Fruit fly (Drosophila melanogaster) whole organism, embryonic: ENCODE measurements around the gene bma.

ENCODE experiments used
- Abd-B ChIP-seq: fragments of 200-800 bp; sonication (Bioruptor generic); optimal IDR thresholded peaks from 2 replicates; lab custom pipeline; 2018; ENCODE audit warnings: missing biosample characterization, mild to moderate bottlenecking, missing genetic modification characterization, moderate library complexity
- Adf1 ChIP-seq: fragments of 200-800 bp; sonication (Bioruptor generic); IDR thresholded peaks from 2 replicates; pipeline ENCODE4 v1.3.6; 2022; ENCODE audit warnings: missing biosample characterization, missing genetic modification characterization
- Atf3 ChIP-seq: fragments of 200-800 bp; sonication (Bioruptor generic); optimal IDR thresholded peaks from 3 replicates; lab custom pipeline; 2016; ENCODE audit warnings: missing biosample characterization, missing genetic modification characterization
- Bteb2 ChIP-seq: fragments of 200-800 bp; sonication (Bioruptor generic); optimal IDR thresholded peaks from 2 replicates; lab custom pipeline; 2016; ENCODE audit warnings: missing biosample characterization, missing genetic modification characterization
- CG10209 ChIP-seq: fragments of 200-800 bp; sonication (Bioruptor generic); optimal IDR thresholded peaks from 3 replicates; lab custom pipeline; 2017; ENCODE audit warnings: missing biosample characterization, mild to moderate bottlenecking, missing genetic modification characterization, missing genetic modification reagents
- CG10366 ChIP-seq: fragments of 200-800 bp; sonication (Bioruptor generic); IDR thresholded peaks from 2 replicates; pipeline ENCODE4 v1.3.6; 2022; ENCODE audit warnings: missing biosample characterization, missing genetic modification characterization
- CG10565 ChIP-seq: fragments of 200-800 bp; sonication (Bioruptor generic); optimal IDR thresholded peaks from 3 replicates; lab custom pipeline; 2016; ENCODE audit warnings: missing biosample characterization, mild to moderate bottlenecking, missing genetic modification characterization
- CG12155 ChIP-seq: fragments of 200-800 bp; sonication (Bioruptor generic); optimal IDR thresholded peaks from 3 replicates; lab custom pipeline; 2016; ENCODE audit warnings: missing biosample characterization, missing genetic modification characterization
- CG12942 ChIP-seq: fragments of 200-800 bp; sonication (Bioruptor generic); optimal IDR thresholded peaks from 3 replicates; lab custom pipeline; 2016; ENCODE audit warnings: missing biosample characterization, missing genetic modification characterization
- CG13624 ChIP-seq: fragments of 200-800 bp; sonication (Bioruptor generic); optimal IDR thresholded peaks from 2 replicates; lab custom pipeline; 2016; ENCODE audit warnings: missing biosample characterization, missing genetic modification characterization
- CG1603 ChIP-seq: fragments of 200-800 bp; sonication (Bioruptor generic); optimal IDR thresholded peaks from 2 replicates; lab custom pipeline; 2019; ENCODE audit warnings: missing biosample characterization, mild to moderate bottlenecking, missing genetic modification characterization, moderate library complexity
- CG17328 ChIP-seq: fragments of 200-800 bp; sonication (Bioruptor generic); IDR thresholded peaks from 2 replicates; pipeline ENCODE4 v1.3.6; 2022; ENCODE audit warnings: missing biosample characterization, missing genetic modification characterization
- CG18476 ChIP-seq: fragments of 200-800 bp; sonication (Bioruptor generic); optimal IDR thresholded peaks from 2 replicates; lab custom pipeline; 2016; ENCODE audit warnings: missing biosample characterization, mild to moderate bottlenecking, missing genetic modification characterization
- CG18764 ChIP-seq: fragments of 200-800 bp; sonication (Bioruptor generic); optimal IDR thresholded peaks from 3 replicates; lab custom pipeline; 2016; ENCODE audit warnings: missing biosample characterization, missing genetic modification characterization
- CG2678 ChIP-seq: fragments of 200-800 bp; sonication (Bioruptor generic); optimal IDR thresholded peaks from 3 replicates; lab custom pipeline; 2019; ENCODE audit warnings: missing biosample characterization, mild to moderate bottlenecking, missing genetic modification characterization, moderate library complexity
- CG2712 ChIP-seq: fragments of 200-800 bp; optimal IDR thresholded peaks from 3 replicates; lab custom pipeline; 2019; ENCODE audit warnings: missing biosample characterization, mild to moderate bottlenecking, missing genetic modification characterization, moderate library complexity
- CG2889 ChIP-seq: fragments of 200-800 bp; sonication (Bioruptor generic); IDR thresholded peaks from 3 replicates; pipeline ENCODE4 v1.3.6; 2022; ENCODE audit warnings: missing biosample characterization, missing genetic modification characterization
- CG30403 ChIP-seq: fragments of 200-800 bp; sonication (Bioruptor generic); optimal IDR thresholded peaks from 3 replicates; lab custom pipeline; 2016; ENCODE audit warnings: missing biosample characterization, missing genetic modification characterization
- CG3163 ChIP-seq: fragments of 200-800 bp; sonication (Bioruptor generic); optimal IDR thresholded peaks from 3 replicates; lab custom pipeline; 2016; ENCODE audit warnings: missing biosample characterization, missing genetic modification characterization
- CG32772 ChIP-seq: fragments of 200-800 bp; sonication (Bioruptor generic); IDR thresholded peaks from 2 replicates; pipeline ENCODE4 v1.3.6; 2022; ENCODE audit warnings: missing biosample characterization, missing genetic modification characterization
- CG34422 ChIP-seq: fragments of 200-800 bp; sonication (Bioruptor generic); IDR thresholded peaks from 3 replicates; pipeline ENCODE4 v1.3.6; 2022; ENCODE audit warnings: missing biosample characterization, missing genetic modification characterization
- CG4282 ChIP-seq: fragments of 200-800 bp; sonication (Bioruptor generic); optimal IDR thresholded peaks from 2 replicates; lab custom pipeline; 2016; ENCODE audit warnings: missing biosample characterization, missing genetic modification characterization
- CG6791 ChIP-seq: fragments of 200-800 bp; sonication (Bioruptor generic); IDR thresholded peaks from 3 replicates; pipeline ENCODE4 v1.3.6; 2022; ENCODE audit warnings: missing biosample characterization, missing genetic modification characterization; ENCODE audit not compliant: partially characterized antibody
- CG7271 ChIP-seq: fragments of 200-800 bp; sonication (Bioruptor generic); optimal IDR thresholded peaks from 2 replicates; lab custom pipeline; 2018; ENCODE audit warnings: missing biosample characterization, mild to moderate bottlenecking, missing genetic modification characterization, moderate library complexity
- CG7357 ChIP-seq: fragments of 200-800 bp; sonication (Bioruptor generic); IDR thresholded peaks from 3 replicates; pipeline ENCODE4 v1.3.6; 2022; ENCODE audit warnings: missing biosample characterization, missing genetic modification characterization
- CG7963 ChIP-seq: fragments of 200-800 bp; sonication (Bioruptor generic); IDR thresholded peaks from 3 replicates; pipeline ENCODE4 v1.3.6; 2022; ENCODE audit warnings: missing biosample characterization, missing genetic modification characterization; ENCODE audit not compliant: partially characterized antibody
- CHES-1-like ChIP-seq: fragments of 200-800 bp; sonication (Bioruptor generic); optimal IDR thresholded peaks from 2 replicates; lab custom pipeline; 2016; ENCODE audit warnings: missing biosample characterization, missing genetic modification characterization
- D ChIP-seq, 2 experiments: fragments of 200-800 bp in 1 of 2; fragments of >200 bp in 1 of 2; sonication (Bioruptor generic) in 1 of 2; optimal IDR thresholded peaks; 2 replicates in 1 of 2; 3 replicates in 1 of 2; lab custom pipeline; 2017; ENCODE audit warnings: mild to moderate bottlenecking in 1 of 2, missing biosample characterization in 1 of 2, missing genetic modification characterization in 1 of 2, missing genetic modification reagents in 1 of 2
- Elba2 ChIP-seq: fragments of 200-800 bp; sonication (Bioruptor generic); optimal IDR thresholded peaks from 3 replicates; lab custom pipeline; 2016; ENCODE audit warnings: missing biosample characterization, missing genetic modification characterization
- Hr3 ChIP-seq: fragments of 200-800 bp; sonication (Bioruptor generic); optimal IDR thresholded peaks from 3 replicates; lab custom pipeline; 2016; ENCODE audit warnings: missing biosample characterization, missing genetic modification characterization
- Lhr ChIP-seq: fragments of 200-800 bp; sonication (Bioruptor generic); optimal IDR thresholded peaks from 3 replicates; lab custom pipeline; 2017; ENCODE audit warnings: mild to moderate bottlenecking, missing biosample characterization, missing genetic modification reagents, missing genetic modification characterization
- Pdp1 ChIP-seq, 2 experiments: fragments of 200-800 bp; sonication (Bioruptor generic); optimal IDR thresholded peaks; 3 replicates each; lab custom pipeline; 2016; ENCODE audit warnings: missing biosample characterization in 2 of 2, missing genetic modification characterization in 2 of 2, mild to moderate bottlenecking in 1 of 2, moderate library complexity in 1 of 2
- Ravus ChIP-seq: fragments of 200-800 bp; sonication (Bioruptor generic); IDR thresholded peaks from 2 replicates; pipeline ENCODE4 v1.3.6; 2022; ENCODE audit warnings: missing biosample characterization, missing genetic modification characterization
- Sox102F ChIP-seq: fragments of 200-800 bp; sonication (Bioruptor generic); optimal IDR thresholded peaks from 2 replicates; lab custom pipeline; 2018; ENCODE audit warnings: missing biosample characterization, mild to moderate bottlenecking, missing genetic modification characterization, moderate library complexity
- Sry-β ChIP-seq: fragments of 200-800 bp; sonication (Bioruptor generic); optimal IDR thresholded peaks from 2 replicates; lab custom pipeline; 2018; ENCODE audit warnings: missing biosample characterization, mild to moderate bottlenecking, missing genetic modification characterization, moderate library complexity
- crol ChIP-seq: fragments of 200-800 bp; sonication (Bioruptor generic); IDR thresholded peaks from 2 replicates; pipeline ENCODE4 v1.3.6; 2022; ENCODE audit warnings: missing biosample characterization, missing genetic modification characterization
- dysf ChIP-seq: fragments of 200-800 bp; sonication (Bioruptor generic); IDR thresholded peaks from 3 replicates; pipeline ENCODE4 v1.3.6; 2022; ENCODE audit warnings: missing biosample characterization, missing genetic modification characterization
- exex ChIP-seq: fragments of 200-800 bp; sonication (Bioruptor generic); optimal IDR thresholded peaks from 4 replicates; lab custom pipeline; 2018; ENCODE audit warnings: missing biosample characterization, mild to moderate bottlenecking, missing genetic modification characterization, moderate library complexity
- ftz-f1 ChIP-seq: fragments of 200-800 bp; sonication (Bioruptor generic); optimal IDR thresholded peaks from 2 replicates; lab custom pipeline; 2016; ENCODE audit warnings: missing biosample characterization, missing genetic modification characterization
- gem ChIP-seq: fragments of 200-800 bp; sonication (Bioruptor generic); optimal IDR thresholded peaks from 2 replicates; lab custom pipeline; 2019; ENCODE audit warnings: missing biosample characterization, mild to moderate bottlenecking, missing genetic modification characterization, moderate library complexity
- grn ChIP-seq: fragments of 200-800 bp; sonication (Bioruptor generic); optimal IDR thresholded peaks from 3 replicates; lab custom pipeline; 2017; ENCODE audit warnings: missing biosample characterization, missing genetic modification characterization
- hbn ChIP-seq: fragments of 200-800 bp; sonication (Bioruptor generic); IDR thresholded peaks from 2 replicates; pipeline ENCODE4 v1.3.6; 2022; ENCODE audit warnings: missing biosample characterization, missing genetic modification characterization; ENCODE audit not compliant: partially characterized antibody
- lola ChIP-seq, 3 experiments: fragments of >200 bp in 2 of 3; fragments of 200-800 bp in 1 of 3; sonication (Bioruptor generic) in 1 of 3; optimal IDR thresholded peaks; 2 replicates each; lab custom pipeline; 2017 to 2019; ENCODE audit warnings: missing biosample characterization in 3 of 3, missing genetic modification characterization in 3 of 3, mild to moderate bottlenecking in 1 of 3, moderate library complexity in 1 of 3
- lov ChIP-seq, 2 experiments: fragments of 200-800 bp in 1 of 2; fragments of >200 bp in 1 of 2; sonication (Bioruptor generic) in 1 of 2; IDR thresholded peaks in 1 of 2; optimal IDR thresholded peaks in 1 of 2; 2 replicates in 1 of 2; 3 replicates in 1 of 2; pipeline versions ENCODE4 v1.3.6 to Lab custom; 2017 to 2022; ENCODE audit warnings: missing biosample characterization in 1 of 2, missing genetic modification characterization in 1 of 2
- odd ChIP-seq: fragments of 200-800 bp; sonication (Bioruptor generic); optimal IDR thresholded peaks from 2 replicates; lab custom pipeline; 2017; ENCODE audit warnings: missing biosample characterization, mild to moderate bottlenecking, missing genetic modification characterization
- peb ChIP-seq: fragments of 200-800 bp; sonication (Bioruptor generic); IDR thresholded peaks from 2 replicates; pipeline ENCODE4 v1.3.6; 2022; ENCODE audit warnings: missing biosample characterization, missing genetic modification characterization
- rib ChIP-seq: fragments of 200-800 bp; sonication (Bioruptor generic); IDR thresholded peaks from 2 replicates; pipeline ENCODE4 v1.3.6; 2022; ENCODE audit warnings: missing biosample characterization, missing genetic modification characterization
- unpg ChIP-seq: fragments of 200-800 bp; sonication (Bioruptor generic); optimal IDR thresholded peaks from 3 replicates; lab custom pipeline; 2018; ENCODE audit warnings: missing biosample characterization, mild to moderate bottlenecking, missing genetic modification characterization, moderate library complexity
- wdn ChIP-seq: fragments of 200-800 bp; sonication (Bioruptor generic); IDR thresholded peaks from 2 replicates; pipeline ENCODE4 v1.3.6; 2022; ENCODE audit warnings: missing biosample characterization, missing genetic modification characterization

bma gene

DNA sequence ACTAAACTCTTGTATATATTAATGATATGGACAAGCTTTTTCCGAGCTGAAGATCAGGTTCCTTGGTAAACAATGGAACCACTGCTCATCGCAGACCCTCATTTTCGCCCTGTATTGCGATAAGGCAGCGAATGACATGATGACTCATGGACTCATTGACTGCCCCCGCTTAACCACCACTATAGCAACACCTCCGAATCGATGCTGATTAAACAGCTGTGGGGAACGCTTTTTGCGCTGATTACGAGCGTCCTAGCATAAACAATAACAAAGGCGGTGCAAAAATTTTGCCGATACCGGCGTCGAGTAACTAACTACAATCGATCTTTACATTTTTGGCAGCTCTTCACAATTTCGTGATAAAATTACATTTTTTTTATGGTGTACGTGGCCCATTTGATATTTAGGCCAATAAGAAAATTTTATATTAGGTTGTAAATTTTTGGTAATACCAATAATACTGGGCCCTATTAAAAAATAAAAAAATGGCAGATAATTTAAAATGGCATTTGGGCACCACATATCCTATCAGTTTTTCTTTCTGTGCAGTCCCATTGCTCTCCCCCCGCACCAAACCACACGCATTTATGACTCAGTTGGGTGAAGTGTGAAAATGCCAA lies 10.6 kb upstream of the bma start (continued):
- TF ChIP-seq lov (optimal IDR thresholded peaks at IDR 0.05; lab: Kevin White, UChicago) = no peak
- TF ChIP-seq lov (GFP tag; IDR thresholded peaks at IDR 0.05; lab: Robert Waterston, UW) = no peak
- no peak for TF ChIP-seq CG3163 (GFP tag; lab: Kevin White, UChicago)
- TF ChIP-seq Bteb2 (GFP tag; lab: Kevin White, UChicago) = no peak
- no peak for TF ChIP-seq lola (GFP tag; optimal IDR thresholded peaks at IDR 0.05; lab: Kevin White, UChicago)
- TF ChIP-seq CG30403 (GFP tag; lab: Kevin White, UChicago) = no peak
- no peak for TF ChIP-seq D (optimal IDR thresholded peaks at IDR 0.05; lab: Kevin White, UChicago)
- no peak for TF ChIP-seq D (GFP tag; optimal IDR thresholded peaks at IDR 0.05; lab: Kevin White, UChicago)
- TF ChIP-seq Sox102F = peak; percentile 27
- 0 out of 3 replicates have a peak, but pooled peaks have one; percentile 7 for TF ChIP-seq dysf (GFP tag; lab: Robert Waterston, UW)
- no peak for TF ChIP-seq CG12942 (GFP tag; lab: Kevin White, UChicago)
- TF ChIP-seq CG17328 = 0 out of 2 replicates have a peak, but pooled peaks have one; percentile 25
- no peak for TF ChIP-seq wdn (GFP tag; lab: Robert Waterston, UW)
- no peak for TF ChIP-seq CG7357 (GFP tag; lab: Robert Waterston, UW)
- peak; percentile 28; the same call in 1 of the 2 replicates for TF ChIP-seq CG10366 (GFP tag; lab: Robert Waterston, UW)
- TF ChIP-seq exex (tag; lab: Kevin White, UChicago) = peak; percentile 44
- TF ChIP-seq CG18764 (GFP tag; lab: Kevin White, UChicago) = no peak
- no peak for TF ChIP-seq CG7271 (tag; lab: Kevin White, UChicago)
- 0 out of 3 replicates have a peak, but pooled peaks have one; percentile 8 for TF ChIP-seq CG34422 (GFP tag; lab: Robert Waterston, UW)
- TF ChIP-seq Lhr (GFP tag; lab: Kevin White, UChicago) = no peak
- peak; percentile 34 for TF ChIP-seq gem (tag; lab: Kevin White, UChicago)
- no peak for TF ChIP-seq CG1603 (tag; lab: Kevin White, UChicago)
- TF ChIP-seq CG2889 = no peak
- TF ChIP-seq Ravus (GFP tag; lab: Robert Waterston, UW) = no peak
- TF ChIP-seq unpg (GFP tag; lab: Kevin White, UChicago) = peak; percentile 10
- TF ChIP-seq Adf1 (GFP tag; lab: Robert Waterston, UW) = peak; percentile 11; the same call in 1 of the 2 replicates
- TF ChIP-seq CG7963 (GFP tag; lab: Robert Waterston, UW) = no peak
- TF ChIP-seq CG2678 (tag; lab: Kevin White, UChicago) = peak; percentile 35
- TF ChIP-seq hbn = no peak
- TF ChIP-seq CG10565 = no peak
- TF ChIP-seq crol (GFP tag; lab: Robert Waterston, UW) = no peak
- no peak for TF ChIP-seq CG18476 (GFP tag; lab: Kevin White, UChicago)
- TF ChIP-seq Hr3 (GFP tag; lab: Kevin White, UChicago) = no peak
- TF ChIP-seq CG13624 (GFP tag; lab: Kevin White, UChicago) = no peak
- TF ChIP-seq CG32772 (GFP tag; lab: Robert Waterston, UW) = no peak
- no peak for TF ChIP-seq Abd-B (GFP tag; lab: Kevin White, UChicago)
- no peak for TF ChIP-seq grn (GFP tag; lab: Kevin White, UChicago)
- no peak for TF ChIP-seq CG10209 (GFP tag; lab: Kevin White, UChicago)
- no peak for TF ChIP-seq odd (GFP tag; lab: Kevin White, UChicago)
- no peak for TF ChIP-seq peb (GFP tag; lab: Robert Waterston, UW)
- TF ChIP-seq Sry-β (GFP tag; lab: Kevin White, UChicago) = no peak
- TF ChIP-seq Atf3 = no peak
- peak; percentile 72 for TF ChIP-seq rib (GFP tag; lab: Robert Waterston, UW)
- no peak for TF ChIP-seq CHES-1-like (GFP tag; lab: Kevin White, UChicago)
- TF ChIP-seq CG12155 (GFP tag; lab: Kevin White, UChicago) = no peak
- no peak for TF ChIP-seq ftz-f1 (GFP tag; lab: Kevin White, UChicago)
- TF ChIP-seq Elba2 = peak; percentile 18
- TF ChIP-seq CG4282 (GFP tag; lab: Kevin White, UChicago) = no peak
- TF ChIP-seq CG2712 (tag; lab: Kevin White, UChicago) = peak; percentile 4
- no peak for TF ChIP-seq CG6791 (GFP tag; lab: Robert Waterston, UW)
- TF ChIP-seq Pdp1 (GFP tag; optimal IDR thresholded peaks at IDR 0.05; lab: Kevin White, UChicago) = peak in 1 of 2 experiments; percentile 2
